Fruit fly (Drosophila melanogaster) whole organism, pupa: ENCODE measurements around the gene CG11617.

Experiments used
- CG10348 ChIP-seq: fragments of 200-800 bp; sonication (Bioruptor generic); IDR thresholded peaks from 2 replicates; pipeline ENCODE4 v1.3.6; 2022; ENCODE audit warnings: missing biosample characterization, missing genetic modification characterization
- CG13204 ChIP-seq: fragments of 200-800 bp; sonication (Bioruptor generic); optimal IDR thresholded peaks from 2 replicates; lab custom pipeline; 2018; ENCODE audit warnings: missing biosample characterization, mild to moderate bottlenecking, missing genetic modification characterization, moderate library complexity
- CG14655 ChIP-seq: fragments of 200-800 bp; sonication (Bioruptor generic); optimal IDR thresholded peaks from 3 replicates; lab custom pipeline; 2017; ENCODE audit warnings: mild to moderate bottlenecking, missing biosample characterization, missing genetic modification reagents, missing genetic modification characterization
- CG17806 ChIP-seq: fragments of 200-800 bp; sonication (Bioruptor generic); optimal IDR thresholded peaks from 2 replicates; lab custom pipeline; 2018; ENCODE audit warnings: missing biosample characterization, mild to moderate bottlenecking, missing genetic modification characterization, moderate library complexity
- CG32121 ChIP-seq: fragments of 200-800 bp; sonication (Bioruptor generic); IDR thresholded peaks from 2 replicates; pipeline ENCODE4 v1.3.6; 2022; ENCODE audit warnings: missing biosample characterization, missing genetic modification characterization
- CG34367 ChIP-seq: fragments of 200-800 bp; sonication (Bioruptor generic); optimal IDR thresholded peaks from 2 replicates; lab custom pipeline; 2018; ENCODE audit warnings: missing biosample characterization, mild to moderate bottlenecking, missing genetic modification characterization
- CG8301 ChIP-seq: fragments of 200-800 bp; sonication (Bioruptor generic); optimal IDR thresholded peaks from 2 replicates; lab custom pipeline; 2018; ENCODE audit warnings: missing biosample characterization, mild to moderate bottlenecking, missing genetic modification characterization
- D1 ChIP-seq: fragments of 200-800 bp; sonication (Bioruptor generic); optimal IDR thresholded peaks from 2 replicates; lab custom pipeline; 2018; ENCODE audit warnings: missing biosample characterization, mild to moderate bottlenecking, missing genetic modification characterization, moderate library complexity
- EcR ChIP-seq: fragments of 200-800 bp; sonication (Bioruptor generic); optimal IDR thresholded peaks from 3 replicates; lab custom pipeline; 2019; ENCODE audit warnings: missing biosample characterization, missing genetic modification characterization, mild to moderate bottlenecking, moderate library complexity, missing genetic modification reagents
- Ets98B ChIP-seq: fragments of 200-800 bp; sonication (Bioruptor generic); IDR thresholded peaks from 2 replicates; pipeline ENCODE4 v1.3.6; 2022; ENCODE audit warnings: missing biosample characterization, missing genetic modification characterization
- Pif1A ChIP-seq: fragments of 200-800 bp; sonication (Bioruptor generic); optimal IDR thresholded peaks from 3 replicates; lab custom pipeline; 2016; ENCODE audit warnings: missing biosample characterization, missing genetic modification characterization
- gl ChIP-seq: fragments of 200-800 bp; sonication (Bioruptor generic); optimal IDR thresholded peaks from 2 replicates; lab custom pipeline; 2018; ENCODE audit warnings: missing biosample characterization, mild to moderate bottlenecking, missing genetic modification characterization
- rn ChIP-seq: fragments of 200-800 bp; sonication (Bioruptor generic); IDR thresholded peaks from 2 replicates; pipeline ENCODE4 v1.3.6; 2022; ENCODE audit warnings: missing biosample characterization, missing genetic modification characterization

dm6 chr2L:232187-232586, 25.1 kb upstream of the CG11617 start, which contains the start of gene CG13693:
- TF ChIP-seq Pif1A (GFP tag; lab: Kevin White, UChicago) = no peak
- no peak for TF ChIP-seq CG13204 (GFP tag; lab: Kevin White, UChicago)
- TF ChIP-seq D1 = no peak
- TF ChIP-seq CG10348 (GFP tag; lab: Robert Waterston, UW) = no peak
- no peak for TF ChIP-seq rn
- no peak for TF ChIP-seq gl (tag; lab: Kevin White, UChicago)
- no peak for TF ChIP-seq CG17806
- TF ChIP-seq Ets98B (GFP tag; lab: Robert Waterston, UW) = no peak
- no peak for TF ChIP-seq CG14655 (GFP tag; lab: Kevin White, UChicago)
- TF ChIP-seq CG34367 (tag; lab: Kevin White, UChicago) = no peak
- TF ChIP-seq CG32121 (GFP tag; lab: Robert Waterston, UW) = no peak
- TF ChIP-seq CG8301 (tag; lab: Kevin White, UChicago) = no peak
- TF ChIP-seq EcR = no peak
